Worm (Caenorhabditis elegans) whole organism, L1 larva: ENCODE data around the gene F02D10.6.
A peak's percentile ranks its signal among the peaks of the same experiment; 100 is the strongest.

Source experiments
- C16A3.4 ChIP-seq: fragments of 150-350 bp; optimal IDR thresholded peaks from 2 replicates; lab custom pipeline; 2014; ENCODE audit warnings: missing biosample characterization, missing genetic modification characterization
- C34B4.2 ChIP-seq: sonication (generic microtip); optimal IDR thresholded peaks from 2 replicates; lab custom pipeline; 2017; ENCODE audit warnings: mild to moderate bottlenecking, missing genetic modification characterization, missing compliant biosample characterization
- F16B12.6 ChIP-seq: fragments of 150-350 bp; optimal IDR thresholded peaks from 2 replicates; lab custom pipeline; 2014; ENCODE audit warnings: missing biosample characterization, missing genetic modification characterization
- aha-1 ChIP-seq: fragments of 150-350 bp; optimal IDR thresholded peaks from 2 replicates; lab custom pipeline; 2014; ENCODE audit warnings: missing biosample characterization, missing genetic modification characterization
- aly-2 ChIP-seq: fragments of 150-350 bp; optimal IDR thresholded peaks from 2 replicates; lab custom pipeline; 2014; ENCODE audit warnings: missing biosample characterization, missing genetic modification characterization
- blmp-1 ChIP-seq: fragments of 150-350 bp; optimal IDR thresholded peaks from 2 replicates; lab custom pipeline; 2014; ENCODE audit warnings: missing biosample characterization, missing genetic modification characterization
- ceh-8 ChIP-seq: fragments of 200-800 bp; sonication (Bioruptor generic); optimal IDR thresholded peaks from 2 replicates; lab custom pipeline; 2018; ENCODE audit warnings: mild to moderate bottlenecking, missing genetic modification characterization, moderate library complexity, missing compliant biosample characterization
- ceh-82 ChIP-seq, 3 experiments: fragments of 150-350 bp in 1 of 3; sonication (generic microtip) in 2 of 3; optimal IDR thresholded peaks; 2 replicates each; lab custom pipeline; 2014 to 2017; ENCODE audit warnings: missing biosample characterization in 3 of 3, missing genetic modification characterization in 3 of 3
- ceh-90 ChIP-seq: sonication (generic microtip); optimal IDR thresholded peaks from 2 replicates; lab custom pipeline; 2016; ENCODE audit warnings: missing genetic modification characterization, missing compliant biosample characterization
- dpl-1 ChIP-seq, 3 experiments: fragments of 150-350 bp in 2 of 3; sonication (generic microtip) in 1 of 3; optimal IDR thresholded peaks; 2 replicates each; lab custom pipeline; 2014 to 2017; ENCODE audit warnings: missing biosample characterization in 3 of 3, missing genetic modification characterization in 3 of 3, missing genetic modification reagents in 3 of 3
- dsc-1 ChIP-seq: sonication (generic microtip); optimal IDR thresholded peaks from 2 replicates; lab custom pipeline; 2016; ENCODE audit warnings: mild to moderate bottlenecking, missing genetic modification characterization, missing compliant biosample characterization
- efl-1 ChIP-seq, 4 experiments: fragments of 150-350 bp; optimal IDR thresholded peaks in 3 of 4; peaks in 1 of 4; 1 replicate in 1 of 4; 2 replicates in 3 of 4; lab custom pipeline; 2014; ENCODE audit warnings: missing biosample characterization in 2 of 4, missing genetic modification characterization in 2 of 4, missing genetic modification reagents in 2 of 4
- fkh-4 ChIP-seq: sonication (generic microtip); optimal IDR thresholded peaks from 2 replicates; lab custom pipeline; 2016; ENCODE audit warnings: missing compliant biosample characterization, missing genetic modification characterization, borderline replicate concordance
- hlh-17 ChIP-seq: fragments of 200-800 bp; sonication (Bioruptor generic); optimal IDR thresholded peaks from 2 replicates; lab custom pipeline; 2018; ENCODE audit warnings: missing genetic modification characterization, mild to moderate bottlenecking, missing compliant biosample characterization, moderate library complexity, borderline replicate concordance
- hlh-4 ChIP-seq: sonication (generic microtip); optimal IDR thresholded peaks from 2 replicates; lab custom pipeline; 2016; ENCODE audit warnings: mild to moderate bottlenecking, missing genetic modification characterization, missing compliant biosample characterization
- hpl-2 ChIP-seq: fragments of 150-350 bp; optimal IDR thresholded peaks from 2 replicates; lab custom pipeline; 2014; ENCODE audit warnings: missing biosample characterization, missing genetic modification reagents, missing genetic modification characterization
- irx-1 ChIP-seq: sonication (generic microtip); optimal IDR thresholded peaks from 2 replicates; lab custom pipeline; 2016; ENCODE audit warnings: missing genetic modification characterization, missing compliant biosample characterization
- isw-1 ChIP-seq: fragments of 200-800 bp; sonication (Bioruptor generic); IDR thresholded peaks from 2 replicates; pipeline ENCODE4 v1.3.6; 2022; ENCODE audit warnings: missing genetic modification characterization, missing compliant biosample characterization
- lin-13 ChIP-seq: fragments of 150-350 bp; optimal IDR thresholded peaks from 2 replicates; lab custom pipeline; 2014; ENCODE audit warnings: missing biosample characterization, missing genetic modification reagents, missing genetic modification characterization
- lin-15B ChIP-seq: fragments of 150-350 bp; sonication (generic microtip); optimal IDR thresholded peaks from 3 replicates; lab custom pipeline; 2014; ENCODE audit warnings: missing biosample characterization, missing genetic modification characterization
- mab-9 ChIP-seq: fragments of 200-800 bp; sonication (Bioruptor generic); IDR thresholded peaks from 2 replicates; pipeline ENCODE4 v1.3.6; 2022; ENCODE audit warnings: missing genetic modification reagents, missing genetic modification characterization, missing compliant biosample characterization
- mdl-1 ChIP-seq, 2 experiments: fragments of 150-350 bp; optimal IDR thresholded peaks; 2 replicates each; lab custom pipeline; 2014 to 2017; ENCODE audit warnings: missing biosample characterization in 2 of 2, missing genetic modification characterization in 2 of 2, inconsistent platforms in 1 of 2
- mep-1 ChIP-seq: fragments of 150-350 bp; optimal IDR thresholded peaks from 2 replicates; lab custom pipeline; 2014; ENCODE audit warnings: missing biosample characterization, missing genetic modification characterization
- nhr-237 ChIP-seq: fragments of 150-350 bp; optimal IDR thresholded peaks from 2 replicates; lab custom pipeline; 2014; ENCODE audit warnings: missing biosample characterization, missing genetic modification characterization
- nhr-47 ChIP-seq: sonication (generic microtip); optimal IDR thresholded peaks from 2 replicates; lab custom pipeline; 2016; ENCODE audit warnings: mild to moderate bottlenecking, missing genetic modification characterization, moderate library complexity, missing compliant biosample characterization
- nhr-71 ChIP-seq: sonication (generic microtip); optimal IDR thresholded peaks from 2 replicates; lab custom pipeline; 2016; ENCODE audit warnings: mild to moderate bottlenecking, missing genetic modification characterization, moderate library complexity, missing compliant biosample characterization
- nhr-77 ChIP-seq: fragments of 150-350 bp; optimal IDR thresholded peaks from 2 replicates; lab custom pipeline; 2014; ENCODE audit warnings: missing biosample characterization, missing genetic modification characterization
- nhr-84 ChIP-seq: sonication (generic microtip); optimal IDR thresholded peaks from 2 replicates; lab custom pipeline; 2017; ENCODE audit warnings: missing biosample characterization, missing genetic modification characterization
- nhr-90 ChIP-seq: sonication (generic microtip); optimal IDR thresholded peaks from 2 replicates; lab custom pipeline; 2016; ENCODE audit warnings: mild to moderate bottlenecking, missing genetic modification characterization, missing compliant biosample characterization; ENCODE audit not compliant: poor library complexity
- pqm-1 ChIP-seq: sonication (generic microtip); optimal IDR thresholded peaks from 3 replicates; lab custom pipeline; 2017; ENCODE audit warnings: missing biosample characterization, missing genetic modification characterization
- snpc-4 ChIP-seq: fragments of 150-350 bp; optimal IDR thresholded peaks from 2 replicates; lab custom pipeline; 2014; ENCODE audit warnings: missing biosample characterization, missing genetic modification characterization
- sox-4 ChIP-seq: sonication (generic microtip); optimal IDR thresholded peaks from 2 replicates; lab custom pipeline; 2016; ENCODE audit warnings: missing genetic modification characterization, missing compliant biosample characterization
- swsn-7 ChIP-seq: sonication (generic microtip); optimal IDR thresholded peaks from 2 replicates; lab custom pipeline; 2016; ENCODE audit warnings: missing genetic modification characterization, missing compliant biosample characterization
- tbx-2 ChIP-seq: sonication (generic microtip); optimal IDR thresholded peaks from 2 replicates; lab custom pipeline; 2016; ENCODE audit warnings: missing genetic modification characterization, missing compliant biosample characterization
- unc-130 ChIP-seq: fragments of 150-350 bp; optimal IDR thresholded peaks from 2 replicates; lab custom pipeline; 2017; ENCODE audit warnings: missing biosample characterization, missing genetic modification characterization, inconsistent platforms
- unc-30 ChIP-seq: sonication (generic microtip); optimal IDR thresholded peaks from 2 replicates; lab custom pipeline; 2017; ENCODE audit warnings: missing biosample characterization, missing genetic modification characterization
- vab-15 ChIP-seq: sonication (generic microtip); optimal IDR thresholded peaks from 2 replicates; lab custom pipeline; 2017; ENCODE audit warnings: missing genotype, mild to moderate bottlenecking, missing genetic modification characterization, missing compliant biosample characterization
- xbp-1 ChIP-seq: sonication (generic microtip); optimal IDR thresholded peaks from 2 replicates; lab custom pipeline; 2016; ENCODE audit warnings: missing genetic modification characterization, missing compliant biosample characterization
- ztf-4 ChIP-seq: fragments of 150-350 bp; optimal IDR thresholded peaks from 2 replicates; lab custom pipeline; 2014; ENCODE audit warnings: missing biosample characterization, missing genetic modification characterization

The F02D10.6 gene

ce11 chrX:13448665-13449099 lies 2.8 kb downstream of the F02D10.6 start (continued):
- TF ChIP-seq ceh-8 (GFP tag; lab: Kevin White, UChicago) (peak; percentile 48), C16A3.4 (tag; lab: Kevin White, UChicago) (peak; percentile 34), mdl-1 (tag; optimal IDR thresholded peaks at IDR 0.05; lab: Kevin White, UChicago) (peak in 1 of 2 experiments; percentile 56)

DNA sequence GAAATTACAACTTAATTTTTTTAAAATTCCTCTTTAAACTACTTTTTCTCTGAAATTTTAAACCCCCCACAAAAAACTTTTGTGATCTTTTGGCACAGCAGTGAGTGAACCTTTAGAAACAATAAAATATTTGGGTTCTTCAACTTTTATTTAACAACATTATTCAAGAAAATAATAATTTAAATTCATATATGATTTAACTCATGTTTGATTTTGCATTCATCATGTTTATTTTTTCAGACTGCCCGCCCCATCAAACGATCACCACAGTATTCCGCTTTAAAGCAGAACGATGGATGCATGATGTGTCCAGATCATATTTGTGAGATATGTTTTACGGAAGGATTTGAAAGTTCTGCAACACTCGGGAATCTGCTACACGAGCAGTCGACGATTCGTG lies 5.1 kb downstream of the F02D10.6 start, which contains the start of gene set-8:
Gene set-8 (plus strand): TSS at position 301 of the 400 bp plus-strand sequence.
- no peak for TF ChIP-seq ztf-4 (tag; lab: Kevin White, UChicago)
- no peak for TF ChIP-seq nhr-84 (tag; lab: Kevin White, UChicago)
- no peak for TF ChIP-seq unc-30 (tag; lab: Kevin White, UChicago)
- TF ChIP-seq tbx-2 (tag; lab: Kevin White, UChicago) = no peak
- TF ChIP-seq swsn-7 (tag; lab: Kevin White, UChicago) = no peak
- no peak for TF ChIP-seq vab-15 (tag; lab: Kevin White, UChicago)
- no peak for TF ChIP-seq dsc-1 (tag; lab: Kevin White, UChicago)
- TF ChIP-seq sox-4 (tag; lab: Kevin White, UChicago) = no peak
- TF ChIP-seq hlh-4 = no peak
- no peak for TF ChIP-seq F16B12.6 (tag; lab: Kevin White, UChicago)
- no peak for TF ChIP-seq mep-1
- TF ChIP-seq nhr-237 (tag; lab: Kevin White, UChicago) = no peak
- TF ChIP-seq fkh-4 (tag; lab: Kevin White, UChicago) = no peak
- TF ChIP-seq C16A3.4 (tag; lab: Kevin White, UChicago) = no peak
- no peak for TF ChIP-seq aha-1 (tag; lab: Kevin White, UChicago)
- TF ChIP-seq hpl-2 = no peak
- TF ChIP-seq snpc-4 (tag; lab: Kevin White, UChicago) = no peak
- no peak for TF ChIP-seq dpl-1 (GFP tag; optimal IDR thresholded peaks at IDR 0.05; lab: Kevin White, UChicago)

DNA sequence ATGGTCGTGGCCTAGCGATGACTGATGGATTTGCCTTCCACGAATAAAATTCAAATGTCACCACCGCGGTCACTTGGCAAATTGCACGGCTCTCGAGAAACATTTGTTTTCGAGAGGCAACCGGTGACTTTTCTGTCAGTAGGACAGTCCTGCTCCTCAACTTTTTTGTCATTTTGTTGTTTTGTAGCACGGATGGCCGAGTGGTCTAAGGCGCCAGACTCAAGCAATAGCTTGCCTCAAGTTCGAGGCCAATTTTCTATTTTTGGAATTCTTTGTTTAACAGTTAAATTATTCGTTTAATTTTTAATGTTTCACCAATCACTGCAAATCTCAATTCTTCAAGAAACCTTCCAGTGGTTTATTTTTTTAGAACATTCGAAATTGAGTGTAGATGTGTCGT lies 7.2 kb downstream of the F02D10.6 start:
- no peak for TF ChIP-seq unc-130 (tag; lab: Kevin White, UChicago)
- no peak for TF ChIP-seq ceh-82 (tag; optimal IDR thresholded peaks at IDR 0.05; lab: Kevin White, UChicago)
- no peak for TF ChIP-seq lin-13
- no peak for TF ChIP-seq vab-15 (tag; lab: Kevin White, UChicago)
- TF ChIP-seq tbx-2 (tag; lab: Kevin White, UChicago) = no peak
- TF ChIP-seq isw-1 (GFP tag; lab: Robert Waterston, UW) = no peak
- no peak for TF ChIP-seq xbp-1 (tag; lab: Kevin White, UChicago)
- TF ChIP-seq nhr-77 (tag; lab: Kevin White, UChicago) = no peak
- no peak for TF ChIP-seq nhr-71 (tag; lab: Kevin White, UChicago)
- TF ChIP-seq efl-1 (optimal IDR thresholded peaks at IDR 0.05; lab: Kevin White, UChicago) = no peak
- no peak for TF ChIP-seq efl-1 (GFP tag; optimal IDR thresholded peaks at IDR 0.05 in 1 of 2; lab: Kevin White, UChicago)
- TF ChIP-seq ceh-90 = no peak
- TF ChIP-seq dpl-1 (GFP tag; optimal IDR thresholded peaks at IDR 0.05; lab: Kevin White, UChicago) = no peak
- no peak for TF ChIP-seq nhr-90 (tag; lab: Kevin White, UChicago)
- TF ChIP-seq lin-15B (tag; lab: Kevin White, UChicago) = no peak
- TF ChIP-seq, all 84 proteins: peak for 0

DNA sequence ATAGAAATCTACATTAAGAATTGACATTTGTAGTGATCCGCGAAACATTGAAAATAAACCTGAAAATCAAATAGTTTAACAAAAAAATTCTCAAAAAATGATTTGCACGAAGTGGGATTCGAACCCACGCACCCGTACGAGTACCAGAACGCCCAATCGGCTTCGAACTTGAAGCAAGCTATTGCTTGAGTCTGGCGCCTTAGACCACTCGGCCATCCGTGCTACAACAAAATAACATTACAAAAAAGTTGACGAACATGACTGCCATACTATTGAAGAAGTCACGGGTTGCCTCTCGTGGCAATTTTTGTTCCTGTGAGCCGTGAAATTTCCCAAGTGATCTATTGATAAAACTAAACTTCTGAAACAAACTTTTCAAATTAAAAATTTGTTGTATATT lies 8.2 kb downstream of the F02D10.6 start:
- TF ChIP-seq nhr-84 (tag; lab: Kevin White, UChicago) (no peak), dsc-1 (tag; lab: Kevin White, UChicago) (no peak), aly-2 (tag; lab: Kevin White, UChicago) (no peak), nhr-47 (tag; lab: Kevin White, UChicago) (no peak), C34B4.2 (tag; lab: Kevin White, UChicago) (no peak), irx-1 (no peak), mab-9 (GFP tag; lab: Robert Waterston, UW) (no peak), blmp-1 (tag; lab: Kevin White, UChicago) (no peak), pqm-1 (tag; lab: Kevin White, UChicago) (no peak), hlh-17 (GFP tag; lab: Kevin White, UChicago) (no peak)
